Worm (Caenorhabditis elegans) whole organism, L1 larva: ENCODE results near the gene npr-20.
A peak's percentile ranks its signal among the peaks of the same experiment; 100 is the strongest.

ENCODE experiments used
- C16A3.4 ChIP-seq: fragments of 150-350 bp; optimal IDR thresholded peaks from 2 replicates; lab custom pipeline; 2014; ENCODE audit warnings: missing biosample characterization, missing genetic modification characterization
- aly-2 ChIP-seq: fragments of 150-350 bp; optimal IDR thresholded peaks from 2 replicates; lab custom pipeline; 2014; ENCODE audit warnings: missing biosample characterization, missing genetic modification characterization
- ama-1 ChIP-seq: fragments of 150-350 bp; optimal IDR thresholded peaks from 2 replicates; lab custom pipeline; 2014
- blmp-1 ChIP-seq: fragments of 150-350 bp; optimal IDR thresholded peaks from 2 replicates; lab custom pipeline; 2014; ENCODE audit warnings: missing biosample characterization, missing genetic modification characterization
- ceh-8 ChIP-seq: fragments of 200-800 bp; sonication (Bioruptor generic); optimal IDR thresholded peaks from 2 replicates; lab custom pipeline; 2018; ENCODE audit warnings: mild to moderate bottlenecking, missing genetic modification characterization, moderate library complexity, missing compliant biosample characterization
- ceh-82 ChIP-seq, 3 experiments: fragments of 150-350 bp in 1 of 3; sonication (generic microtip) in 2 of 3; optimal IDR thresholded peaks; 2 replicates each; lab custom pipeline; 2014 to 2017; ENCODE audit warnings: missing biosample characterization in 3 of 3, missing genetic modification characterization in 3 of 3
- ceh-88 ChIP-seq: fragments of 200-800 bp; sonication (Bioruptor generic); IDR thresholded peaks from 2 replicates; pipeline ENCODE4 v1.3.6; 2022; ENCODE audit warnings: missing genetic modification characterization, missing compliant biosample characterization
- efl-1 ChIP-seq, 4 experiments: fragments of 150-350 bp; optimal IDR thresholded peaks in 3 of 4; peaks in 1 of 4; 1 replicate in 1 of 4; 2 replicates in 3 of 4; lab custom pipeline; 2014; ENCODE audit warnings: missing biosample characterization in 2 of 4, missing genetic modification characterization in 2 of 4, missing genetic modification reagents in 2 of 4
- egl-13 ChIP-seq: sonication (generic microtip); optimal IDR thresholded peaks from 2 replicates; lab custom pipeline; 2016; ENCODE audit warnings: missing genotype, missing genetic modification reagents, missing genetic modification characterization, missing compliant biosample characterization
- elt-3 ChIP-seq, 6 experiments: fragments of 150-350 bp in 1 of 6; sonication (generic microtip); optimal IDR thresholded peaks; 2 replicates each; lab custom pipeline; 2017 to 2018; ENCODE audit warnings: missing biosample characterization in 6 of 6, missing genetic modification characterization in 6 of 6, inconsistent platforms in 1 of 6
- ets-5 ChIP-seq: fragments of 200-800 bp; sonication (Bioruptor generic); IDR thresholded peaks from 2 replicates; pipeline ENCODE4 v1.3.6; 2022; ENCODE audit warnings: missing genetic modification characterization, missing compliant biosample characterization
- fkh-10 ChIP-seq: sonication (generic microtip); optimal IDR thresholded peaks from 2 replicates; lab custom pipeline; 2017; ENCODE audit warnings: missing biosample characterization, missing genetic modification reagents, missing genetic modification characterization
- fos-1 ChIP-seq: fragments of 150-350 bp; optimal IDR thresholded peaks from 2 replicates; lab custom pipeline; 2014; ENCODE audit warnings: missing biosample characterization, missing genetic modification characterization
- grh-1 ChIP-seq: fragments of 200-800 bp; sonication (Bioruptor generic); IDR thresholded peaks from 2 replicates; pipeline ENCODE4 v1.3.6; 2022; ENCODE audit warnings: missing genetic modification reagents, missing genetic modification characterization, missing compliant biosample characterization
- hlh-17 ChIP-seq: fragments of 200-800 bp; sonication (Bioruptor generic); optimal IDR thresholded peaks from 2 replicates; lab custom pipeline; 2018; ENCODE audit warnings: missing genetic modification characterization, mild to moderate bottlenecking, missing compliant biosample characterization, moderate library complexity, borderline replicate concordance
- irx-1 ChIP-seq: sonication (generic microtip); optimal IDR thresholded peaks from 2 replicates; lab custom pipeline; 2016; ENCODE audit warnings: missing genetic modification characterization, missing compliant biosample characterization
- isw-1 ChIP-seq: fragments of 200-800 bp; sonication (Bioruptor generic); IDR thresholded peaks from 2 replicates; pipeline ENCODE4 v1.3.6; 2022; ENCODE audit warnings: missing genetic modification characterization, missing compliant biosample characterization
- lin-13 ChIP-seq: fragments of 150-350 bp; optimal IDR thresholded peaks from 2 replicates; lab custom pipeline; 2014; ENCODE audit warnings: missing biosample characterization, missing genetic modification reagents, missing genetic modification characterization
- lin-14 ChIP-seq: fragments of 200-800 bp; sonication (Bioruptor generic); optimal IDR thresholded peaks from 2 replicates; lab custom pipeline; 2018; ENCODE audit warnings: mild to moderate bottlenecking, missing genetic modification characterization, moderate library complexity, missing compliant biosample characterization
- lin-39 ChIP-seq: fragments of 150-350 bp; optimal IDR thresholded peaks from 2 replicates; lab custom pipeline; 2014; ENCODE audit warnings: missing biosample characterization, missing genetic modification reagents, missing genetic modification characterization
- lir-3 ChIP-seq: sonication (generic microtip); optimal IDR thresholded peaks from 2 replicates; lab custom pipeline; 2016; ENCODE audit warnings: mild to moderate bottlenecking, missing genetic modification characterization, moderate library complexity, missing compliant biosample characterization; ENCODE audit not compliant: poor library complexity
- lsy-2 ChIP-seq, 2 experiments: fragments of 150-350 bp; optimal IDR thresholded peaks; 2 replicates each; lab custom pipeline; 2014; ENCODE audit warnings: missing biosample characterization in 2 of 2, missing genetic modification characterization in 2 of 2
- mab-9 ChIP-seq: fragments of 200-800 bp; sonication (Bioruptor generic); IDR thresholded peaks from 2 replicates; pipeline ENCODE4 v1.3.6; 2022; ENCODE audit warnings: missing genetic modification reagents, missing genetic modification characterization, missing compliant biosample characterization
- mdl-1 ChIP-seq, 2 experiments: fragments of 150-350 bp; optimal IDR thresholded peaks; 2 replicates each; lab custom pipeline; 2014 to 2017; ENCODE audit warnings: missing biosample characterization in 2 of 2, missing genetic modification characterization in 2 of 2, inconsistent platforms in 1 of 2
- mep-1 ChIP-seq: fragments of 150-350 bp; optimal IDR thresholded peaks from 2 replicates; lab custom pipeline; 2014; ENCODE audit warnings: missing biosample characterization, missing genetic modification characterization
- nhr-11 ChIP-seq: fragments of 150-350 bp; optimal IDR thresholded peaks from 2 replicates; lab custom pipeline; 2014; ENCODE audit warnings: missing biosample characterization, missing genetic modification characterization
- nhr-12 ChIP-seq: sonication (generic microtip); optimal IDR thresholded peaks from 2 replicates; lab custom pipeline; 2017; ENCODE audit warnings: missing biosample characterization, missing genetic modification characterization
- nhr-19 ChIP-seq: fragments of 200-800 bp; sonication (Bioruptor generic); conservative IDR thresholded peaks from 2 replicates; pipeline ENCODE4 v1.3.6; 2022; ENCODE audit warnings: missing genetic modification characterization, missing compliant biosample characterization
- nhr-20 ChIP-seq: sonication (generic microtip); optimal IDR thresholded peaks from 2 replicates; lab custom pipeline; 2016; ENCODE audit warnings: mild to moderate bottlenecking, missing genetic modification characterization, missing compliant biosample characterization
- nhr-28 ChIP-seq: fragments of 150-350 bp; optimal IDR thresholded peaks from 2 replicates; lab custom pipeline; 2014; ENCODE audit warnings: missing biosample characterization, missing genetic modification characterization
- nhr-71 ChIP-seq: sonication (generic microtip); optimal IDR thresholded peaks from 2 replicates; lab custom pipeline; 2016; ENCODE audit warnings: mild to moderate bottlenecking, missing genetic modification characterization, moderate library complexity, missing compliant biosample characterization
- nhr-77 ChIP-seq: fragments of 150-350 bp; optimal IDR thresholded peaks from 2 replicates; lab custom pipeline; 2014; ENCODE audit warnings: missing biosample characterization, missing genetic modification characterization
- nhr-84 ChIP-seq: sonication (generic microtip); optimal IDR thresholded peaks from 2 replicates; lab custom pipeline; 2017; ENCODE audit warnings: missing biosample characterization, missing genetic modification characterization
- nhr-85 ChIP-seq: sonication (generic microtip); peaks from one replicate; lab custom pipeline; 2016; ENCODE audit warnings: missing genetic modification characterization, inconsistent platforms, missing compliant biosample characterization
- nhr-90 ChIP-seq: sonication (generic microtip); optimal IDR thresholded peaks from 2 replicates; lab custom pipeline; 2016; ENCODE audit warnings: mild to moderate bottlenecking, missing genetic modification characterization, missing compliant biosample characterization; ENCODE audit not compliant: poor library complexity
- pax-3 ChIP-seq: fragments of 200-800 bp; sonication (Bioruptor generic); optimal IDR thresholded peaks from 2 replicates; lab custom pipeline; 2018; ENCODE audit warnings: mild to moderate bottlenecking, missing genetic modification characterization, moderate library complexity, missing compliant biosample characterization
- rnt-1 ChIP-seq: sonication (generic microtip); optimal IDR thresholded peaks from 2 replicates; lab custom pipeline; 2016; ENCODE audit warnings: mild to moderate bottlenecking, missing genetic modification characterization, moderate library complexity, missing compliant biosample characterization
- snu-23 ChIP-seq: sonication (generic microtip); optimal IDR thresholded peaks from 2 replicates; lab custom pipeline; 2016; ENCODE audit warnings: missing genetic modification characterization, missing compliant biosample characterization
- sox-4 ChIP-seq: sonication (generic microtip); optimal IDR thresholded peaks from 2 replicates; lab custom pipeline; 2016; ENCODE audit warnings: missing genetic modification characterization, missing compliant biosample characterization
- swsn-7 ChIP-seq: sonication (generic microtip); optimal IDR thresholded peaks from 2 replicates; lab custom pipeline; 2016; ENCODE audit warnings: missing genetic modification characterization, missing compliant biosample characterization
- tlp-1 ChIP-seq: fragments of 150-350 bp; optimal IDR thresholded peaks from 2 replicates; lab custom pipeline; 2014; ENCODE audit warnings: missing biosample characterization, missing genetic modification characterization
- unc-130 ChIP-seq: fragments of 150-350 bp; optimal IDR thresholded peaks from 2 replicates; lab custom pipeline; 2017; ENCODE audit warnings: missing biosample characterization, missing genetic modification characterization, inconsistent platforms
- unc-30 ChIP-seq: sonication (generic microtip); optimal IDR thresholded peaks from 2 replicates; lab custom pipeline; 2017; ENCODE audit warnings: missing biosample characterization, missing genetic modification characterization
- unc-86 ChIP-seq: sonication (generic microtip); optimal IDR thresholded peaks from 2 replicates; lab custom pipeline; 2016; ENCODE audit warnings: missing genetic modification characterization, missing compliant biosample characterization
- vab-15 ChIP-seq: sonication (generic microtip); optimal IDR thresholded peaks from 2 replicates; lab custom pipeline; 2017; ENCODE audit warnings: missing genotype, mild to moderate bottlenecking, missing genetic modification characterization, missing compliant biosample characterization
- zag-1 ChIP-seq: fragments of 150-350 bp; optimal IDR thresholded peaks from 2 replicates; lab custom pipeline; 2014; ENCODE audit warnings: missing biosample characterization, missing genetic modification characterization
- zip-4 ChIP-seq: fragments of 200-800 bp; sonication (Bioruptor generic); optimal IDR thresholded peaks from 2 replicates; lab custom pipeline; 2018; ENCODE audit warnings: mild to moderate bottlenecking, missing genetic modification characterization, moderate library complexity, missing compliant biosample characterization

The npr-20 gene

DNA sequence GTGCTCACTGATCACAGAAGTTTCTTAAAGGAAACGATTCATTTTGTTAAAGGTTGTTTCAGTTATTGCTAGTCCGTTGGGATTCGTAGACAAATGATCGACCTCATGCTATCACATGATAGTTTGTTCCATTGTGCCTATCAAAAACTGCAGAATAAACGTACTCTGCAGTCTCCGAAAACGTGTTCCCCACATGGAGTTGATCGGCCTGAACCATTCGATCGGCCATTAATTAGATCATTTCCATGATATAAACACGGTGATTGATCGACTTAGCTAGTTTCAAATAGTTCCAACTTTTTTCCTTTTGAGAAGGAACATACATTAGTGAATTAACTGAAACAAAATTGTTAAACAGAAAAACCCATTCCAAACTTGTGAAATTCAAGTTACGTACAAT is 42.3 kb downstream of the npr-20 start (continued):
- TF ChIP-seq ets-5 (GFP tag; lab: Robert Waterston, UW) (no peak), mdl-1 (tag; optimal IDR thresholded peaks at IDR 0.05; lab: Kevin White, UChicago) (peak in 1 of 2 experiments; percentile 85), pax-3 (tag; lab: Kevin White, UChicago) (no peak), mep-1 (tag; lab: Kevin White, UChicago) (no peak), lin-39 (no peak), nhr-71 (tag; lab: Kevin White, UChicago) (peak; percentile 61), nhr-84 (tag; lab: Kevin White, UChicago) (no peak), nhr-19 (GFP tag; lab: Robert Waterston, UW) (peak; percentile 86), nhr-90 (peak; percentile 73), nhr-77 (tag; lab: Kevin White, UChicago) (no peak), swsn-7 (no peak), tlp-1 (no peak), snu-23 (GFP tag; lab: Kevin White, UChicago) (peak; percentile 43), ceh-88 (GFP tag; lab: Robert Waterston, UW) (no peak), nhr-85 (tag; lab: Kevin White, UChicago) (peak; percentile 91), unc-30 (no peak), unc-130 (peak; percentile 84), rnt-1 (tag; lab: Kevin White, UChicago) (no peak), lin-14 (GFP tag; lab: Kevin White, UChicago) (peak; percentile 64), lir-3 (tag; lab: Kevin White, UChicago) (no peak), ceh-82 (tag; optimal IDR thresholded peaks at IDR 0.05; lab: Kevin White, UChicago) (no peak), efl-1 (optimal IDR thresholded peaks at IDR 0.05; lab: Kevin White, UChicago) (no peak), efl-1 (GFP tag; optimal IDR thresholded peaks at IDR 0.05 in 1 of 2; lab: Kevin White, UChicago) (peak in 1 of 2 experiments; percentile 88), sox-4 (tag; lab: Kevin White, UChicago) (no peak)
- TF ChIP-seq, all 84 proteins: peak for 19

DNA sequence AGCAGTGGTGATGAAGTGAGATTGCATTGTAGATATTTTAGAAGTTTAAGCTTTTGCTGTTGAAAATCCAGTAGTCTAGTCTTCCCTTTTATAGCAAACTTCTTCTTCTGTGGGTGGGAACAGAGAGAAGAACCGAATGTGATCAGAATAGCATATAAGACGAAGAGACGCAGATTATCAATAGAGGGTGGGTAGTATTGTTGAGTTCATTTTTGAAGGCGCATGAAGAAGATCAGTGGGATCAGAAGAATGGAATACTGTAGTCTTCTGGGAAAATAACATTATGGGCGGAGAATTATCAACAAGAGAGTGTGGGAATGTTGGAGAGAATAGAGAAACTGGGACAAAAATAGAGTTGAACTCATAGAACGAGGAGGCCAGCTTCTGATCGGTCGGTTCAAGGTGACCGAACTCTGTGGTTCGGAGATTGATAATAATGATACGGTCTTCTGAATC is 43.8 kb downstream of the npr-20 start, which contains the start of gene F46C5.1:
F46C5.1 (minus strand) TSS at position 51 of the 456 bp plus-strand sequence.
- no peak for TF ChIP-seq grh-1
- TF ChIP-seq C16A3.4 (tag; lab: Kevin White, UChicago), result peak; percentile 2
- TF ChIP-seq ceh-82 (tag; optimal IDR thresholded peaks at IDR 0.05; lab: Kevin White, UChicago), result no peak
- TF ChIP-seq tlp-1, result no peak
- TF ChIP-seq isw-1 (GFP tag; lab: Robert Waterston, UW), result no peak
- TF ChIP-seq nhr-12 (tag; lab: Kevin White, UChicago), result no peak
- peak in 1 of 2 experiments; percentile 68 for TF ChIP-seq lsy-2 (tag; optimal IDR thresholded peaks at IDR 0.05; lab: Kevin White, UChicago)
- TF ChIP-seq nhr-71 (tag; lab: Kevin White, UChicago), result no peak
- no peak for TF ChIP-seq mab-9
- TF ChIP-seq vab-15 (tag; lab: Kevin White, UChicago), result no peak
- TF ChIP-seq ceh-8 (GFP tag; lab: Kevin White, UChicago), result no peak
- TF ChIP-seq elt-3 (tag; optimal IDR thresholded peaks at IDR 0.05; lab: Kevin White, UChicago), result peak in 2 of 6 experiments; percentile 6 to 25
- no peak for TF ChIP-seq sox-4 (tag; lab: Kevin White, UChicago)
- peak; percentile 63 for TF ChIP-seq blmp-1 (tag; lab: Kevin White, UChicago)
- TF ChIP-seq lin-14 (GFP tag; lab: Kevin White, UChicago), result no peak

DNA sequence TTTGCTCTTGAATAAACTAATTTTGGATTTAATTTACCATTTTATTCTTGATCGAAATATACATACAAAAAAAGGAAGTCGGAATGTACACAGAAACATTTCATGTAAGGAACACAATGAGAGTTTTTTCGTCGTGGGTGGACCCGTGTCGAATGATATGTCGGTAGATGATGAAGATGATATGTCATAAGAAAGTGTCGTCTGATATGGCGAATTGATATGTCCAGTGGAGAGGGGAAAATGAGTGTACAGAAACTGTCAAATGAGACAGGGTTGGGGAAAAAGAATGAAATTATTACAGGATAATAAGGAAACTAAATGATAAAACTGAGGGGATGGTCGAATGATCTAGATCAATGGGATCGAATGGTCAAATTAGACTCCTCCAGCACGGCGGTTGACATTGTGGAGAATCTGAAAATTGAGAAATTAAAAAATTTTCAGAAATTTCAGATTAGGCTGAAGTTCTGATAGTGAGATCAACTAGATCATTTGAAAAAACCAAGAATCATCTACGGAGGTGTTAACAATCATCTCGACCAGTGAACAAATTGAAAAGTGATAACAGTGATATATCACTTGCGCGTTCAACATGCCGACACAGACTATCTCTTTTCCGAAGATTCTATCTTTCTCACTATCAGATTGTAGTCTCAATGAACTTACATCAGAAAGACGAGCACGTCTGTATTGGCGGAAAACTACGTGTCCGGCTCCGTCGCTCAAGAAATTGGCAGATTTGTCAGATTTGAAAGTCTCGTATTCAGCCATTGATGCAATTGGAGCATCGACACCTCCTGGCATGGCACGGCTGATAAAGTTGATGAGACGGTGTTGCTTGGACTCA is 44.6 kb downstream of the npr-20 start:
- no peak for TF ChIP-seq ceh-82 (tag; optimal IDR thresholded peaks at IDR 0.05; lab: Kevin White, UChicago)
- TF ChIP-seq nhr-11 (tag; lab: Kevin White, UChicago), result no peak
- no peak for TF ChIP-seq hlh-17 (GFP tag; lab: Kevin White, UChicago)
- no peak for TF ChIP-seq mep-1 (tag; lab: Kevin White, UChicago)
- no peak for TF ChIP-seq nhr-12 (tag; lab: Kevin White, UChicago)
- no peak for TF ChIP-seq fos-1 (tag; lab: Kevin White, UChicago)
- no peak for TF ChIP-seq zip-4 (GFP tag; lab: Kevin White, UChicago)
- peak; percentile 3 for TF ChIP-seq lin-13
- TF ChIP-seq egl-13 (tag; lab: Kevin White, UChicago), result no peak
- no peak for TF ChIP-seq fkh-10 (GFP tag; lab: Kevin White, UChicago)
- TF ChIP-seq ama-1 (lab: Kevin White, UChicago), result peak; percentile 46
- TF ChIP-seq rnt-1 (tag; lab: Kevin White, UChicago), result peak; percentile 9
- peak; percentile 57 for TF ChIP-seq nhr-20 (tag; lab: Kevin White, UChicago)
- no peak for TF ChIP-seq sox-4 (tag; lab: Kevin White, UChicago)
- TF ChIP-seq aly-2 (tag; lab: Kevin White, UChicago), result peak; percentile 35
- no peak for TF ChIP-seq zag-1 (tag; lab: Kevin White, UChicago)
- TF ChIP-seq irx-1 (tag; lab: Kevin White, UChicago), result no peak
- peak; percentile 33 for TF ChIP-seq blmp-1 (tag; lab: Kevin White, UChicago)
- TF ChIP-seq lin-14 (GFP tag; lab: Kevin White, UChicago), result peak; percentile 4
- no peak for TF ChIP-seq nhr-28
- TF ChIP-seq unc-86 (tag; lab: Kevin White, UChicago), result no peak
